Worm (Caenorhabditis elegans) whole organism, L1 larva: ENCODE results near the gene F35E8.13.

Experiments
- ama-1 ChIP-seq: fragments of 150-350 bp; optimal IDR thresholded peaks from 2 replicates; lab custom pipeline; 2014
- lin-35 ChIP-seq, 2 experiments: fragments of 150-350 bp; optimal IDR thresholded peaks; 2 replicates each; lab custom pipeline; 2014; ENCODE audit warnings: missing biosample characterization in 2 of 2, missing genetic modification characterization in 2 of 2, missing genetic modification reagents in 2 of 2

DNA sequence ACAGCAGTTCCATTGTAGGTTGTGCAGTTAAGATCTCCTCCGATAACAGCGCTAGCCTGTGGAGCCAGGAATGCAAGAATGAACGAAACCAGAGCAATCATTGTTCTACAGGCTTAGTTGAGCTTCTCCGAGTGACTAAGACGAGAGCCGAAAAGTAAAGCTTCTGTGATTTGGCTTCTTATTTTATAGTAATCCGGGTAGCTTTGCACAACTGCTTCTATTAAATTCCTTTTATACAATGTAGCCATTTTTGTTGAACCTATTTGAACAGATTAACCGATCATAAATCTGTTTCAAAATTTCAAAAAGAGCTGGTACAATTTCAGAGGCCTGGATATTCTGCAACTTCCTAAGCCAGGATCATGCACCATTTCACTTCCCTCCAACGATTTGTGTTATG lies 5.6 kb upstream of the F35E8.13 start, which contains the start of gene F35E8.9:
- TF ChIP-seq lin-35 (GFP tag; optimal IDR thresholded peaks at IDR 0.05; lab: Kevin White, UChicago) (no peak), ama-1 (lab: Kevin White, UChicago) (no peak)
